Worm (Caenorhabditis elegans) whole organism, L1 larva: Measurements from ENCODE around the gene F53A2.3.
A peak's percentile ranks its signal among the peaks of the same experiment; 100 is the strongest.

Source experiments
- ceh-88 ChIP-seq: fragments of 200-800 bp; sonication (Bioruptor generic); IDR thresholded peaks from 2 replicates; pipeline ENCODE4 v1.3.6; 2022; ENCODE audit warnings: missing genetic modification characterization, missing compliant biosample characterization
- dpl-1 ChIP-seq, 3 experiments: fragments of 150-350 bp in 2 of 3; sonication (generic microtip) in 1 of 3; optimal IDR thresholded peaks; 2 replicates each; lab custom pipeline; 2014 to 2017; ENCODE audit warnings: missing biosample characterization in 3 of 3, missing genetic modification characterization in 3 of 3, missing genetic modification reagents in 3 of 3
- dsc-1 ChIP-seq: sonication (generic microtip); optimal IDR thresholded peaks from 2 replicates; lab custom pipeline; 2016; ENCODE audit warnings: mild to moderate bottlenecking, missing genetic modification characterization, missing compliant biosample characterization
- efl-1 ChIP-seq, 4 experiments: fragments of 150-350 bp; optimal IDR thresholded peaks in 3 of 4; peaks in 1 of 4; 1 replicate in 1 of 4; 2 replicates in 3 of 4; lab custom pipeline; 2014; ENCODE audit warnings: missing biosample characterization in 2 of 4, missing genetic modification characterization in 2 of 4, missing genetic modification reagents in 2 of 4
- lin-14 ChIP-seq: fragments of 200-800 bp; sonication (Bioruptor generic); optimal IDR thresholded peaks from 2 replicates; lab custom pipeline; 2018; ENCODE audit warnings: mild to moderate bottlenecking, missing genetic modification characterization, moderate library complexity, missing compliant biosample characterization
- lsy-2 ChIP-seq, 2 experiments: fragments of 150-350 bp; optimal IDR thresholded peaks; 2 replicates each; lab custom pipeline; 2014; ENCODE audit warnings: missing biosample characterization in 2 of 2, missing genetic modification characterization in 2 of 2
- nhr-19 ChIP-seq: fragments of 200-800 bp; sonication (Bioruptor generic); conservative IDR thresholded peaks from 2 replicates; pipeline ENCODE4 v1.3.6; 2022; ENCODE audit warnings: missing genetic modification characterization, missing compliant biosample characterization
- nhr-47 ChIP-seq: sonication (generic microtip); optimal IDR thresholded peaks from 2 replicates; lab custom pipeline; 2016; ENCODE audit warnings: mild to moderate bottlenecking, missing genetic modification characterization, moderate library complexity, missing compliant biosample characterization
- nhr-71 ChIP-seq: sonication (generic microtip); optimal IDR thresholded peaks from 2 replicates; lab custom pipeline; 2016; ENCODE audit warnings: mild to moderate bottlenecking, missing genetic modification characterization, moderate library complexity, missing compliant biosample characterization
- nhr-85 ChIP-seq: sonication (generic microtip); peaks from one replicate; lab custom pipeline; 2016; ENCODE audit warnings: missing genetic modification characterization, inconsistent platforms, missing compliant biosample characterization
- snu-23 ChIP-seq: sonication (generic microtip); optimal IDR thresholded peaks from 2 replicates; lab custom pipeline; 2016; ENCODE audit warnings: missing genetic modification characterization, missing compliant biosample characterization

Gene F53A2.3

DNA sequence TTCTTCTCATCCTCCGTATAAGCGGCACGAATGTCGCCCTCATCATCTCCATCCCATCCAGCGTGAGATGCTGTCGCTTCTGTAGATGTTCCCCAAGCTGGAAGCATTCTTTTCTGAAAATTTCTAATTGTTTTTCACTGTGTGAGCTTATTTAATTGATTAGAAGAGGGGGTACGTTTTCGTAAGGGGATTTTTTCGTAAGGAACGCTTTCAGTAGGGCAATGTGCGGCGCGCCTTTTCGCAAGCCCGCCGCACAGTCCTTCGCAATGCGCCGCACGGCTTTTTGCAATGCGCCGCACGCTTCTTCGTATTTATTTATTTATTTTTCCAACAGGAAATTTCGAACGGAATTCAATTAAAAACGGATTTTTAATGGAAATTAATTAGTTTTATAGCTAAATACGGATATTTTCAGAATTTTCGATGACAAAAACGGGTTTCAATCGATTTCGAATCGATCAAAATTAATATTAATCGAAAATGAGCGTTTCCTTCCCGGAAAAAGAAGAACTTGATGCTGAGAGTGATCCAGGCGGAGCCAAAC, 46.5 kb downstream of the F53A2.3 start, which contains the start of gene set-25:
Gene set-25 (minus strand): TSS at position 120 of the 544 bp plus-strand sequence.
- TF ChIP-seq snu-23 (GFP tag; lab: Kevin White, UChicago) = peak; percentile 9
- TF ChIP-seq dpl-1 (GFP tag; optimal IDR thresholded peaks at IDR 0.05; lab: Kevin White, UChicago) = peak in 1 of 3 experiments; percentile 31
- TF ChIP-seq nhr-19 (GFP tag; lab: Robert Waterston, UW) = peak; percentile 36
- peak; percentile 26 for TF ChIP-seq lin-14 (GFP tag; lab: Kevin White, UChicago)
- TF ChIP-seq nhr-85 (tag; lab: Kevin White, UChicago) = peak; percentile 38
- peak; percentile 14 for TF ChIP-seq nhr-47 (tag; lab: Kevin White, UChicago)
- peak in 1 of 2 experiments; percentile 23 for TF ChIP-seq efl-1 (optimal IDR thresholded peaks at IDR 0.05; lab: Kevin White, UChicago)
- peak in 1 of 2 experiments; percentile 63 for TF ChIP-seq efl-1 (GFP tag; optimal IDR thresholded peaks at IDR 0.05 in 1 of 2; lab: Kevin White, UChicago)
- 0 out of 2 replicates have a peak, but pooled peaks have one; percentile 34 for TF ChIP-seq ceh-88 (GFP tag; lab: Robert Waterston, UW)
- TF ChIP-seq dsc-1 (tag; lab: Kevin White, UChicago) = peak; percentile 4
- peak; percentile 44 for TF ChIP-seq nhr-71 (tag; lab: Kevin White, UChicago)
- peak in 1 of 2 experiments; percentile 23 for TF ChIP-seq lsy-2 (tag; optimal IDR thresholded peaks at IDR 0.05; lab: Kevin White, UChicago)
